Worm (Caenorhabditis elegans): ENCODE data around the gene hum-10.

hum-10 gene

DNA sequence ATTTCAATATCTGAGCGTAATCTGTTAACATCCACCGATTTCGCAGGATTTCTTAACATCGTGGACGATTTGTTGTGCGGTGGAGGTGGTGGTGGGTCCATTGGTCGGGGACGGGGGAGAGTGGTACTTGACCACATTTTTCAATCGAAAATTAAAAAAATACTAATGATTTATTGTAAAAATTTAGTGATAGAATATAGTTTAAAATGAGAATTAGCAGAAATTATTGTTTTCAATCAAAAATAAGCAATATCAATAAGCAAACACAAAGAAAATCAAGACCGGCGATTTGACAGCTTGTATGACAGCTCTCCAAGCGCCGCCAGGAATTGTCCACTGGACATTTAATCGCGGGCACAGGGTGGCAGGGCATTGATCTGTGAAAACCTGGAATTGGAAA lies at the start of gene hum-10:
hum-10 (minus strand) TSS at position 101 of the 400 bp plus-strand sequence.
- TF ChIP-seq ceh-34 (tag; optimal IDR thresholded peaks at IDR 0.05) (no peak), pqm-1 (tag; optimal IDR thresholded peaks at IDR 0.05) (no peak), ceh-2 (tag; optimal IDR thresholded peaks at IDR 0.05) (no peak), hlh-13 (GFP tag; optimal IDR thresholded peaks at IDR 0.05) (no peak), F13H6.1 (tag; optimal IDR thresholded peaks at IDR 0.05) (no peak), ceh-24 (tag; optimal IDR thresholded peaks at IDR 0.05) (no peak), ahr-1 (tag; optimal IDR thresholded peaks at IDR 0.05) (no peak), C08G9.2 (tag; optimal IDR thresholded peaks at IDR 0.05) (no peak), lim-6 (tag; optimal IDR thresholded peaks at IDR 0.05) (no peak)

DNA sequence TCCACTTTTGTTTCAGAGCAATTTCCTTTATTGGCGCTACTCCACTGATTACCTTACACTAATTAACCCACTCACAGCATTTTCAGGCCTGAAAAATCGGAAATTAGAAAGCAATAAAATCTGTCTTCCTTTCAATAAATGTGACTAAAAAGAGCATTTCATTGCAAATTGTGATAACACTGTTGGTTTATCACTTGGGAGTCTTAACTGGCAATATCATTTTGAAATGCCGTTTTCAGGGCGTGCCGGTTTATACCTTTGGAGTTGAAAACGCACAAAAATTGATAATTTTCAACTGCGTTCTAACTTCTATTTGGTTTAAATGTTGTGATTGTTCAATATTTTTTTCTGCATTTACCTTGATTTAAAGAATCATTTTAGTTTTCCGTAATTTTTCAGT lies 40.2 kb upstream of the hum-10 start, which contains the start of gene R08E3.1:
R08E3.1 (plus strand) TSS at position 386 of the 400 bp plus-strand sequence.
- TF ChIP-seq pha-4 (tag; optimal IDR thresholded peaks at IDR 0.05) (no peak), rnt-1 (tag; optimal IDR thresholded peaks at IDR 0.05) (no peak), K09A11.1 (tag; optimal IDR thresholded peaks at IDR 0.05; ENCODE audit: insufficient read depth) (no peak), ama-1 (optimal IDR thresholded peaks at IDR 0.05) (no peak), ceh-2 (tag; optimal IDR thresholded peaks at IDR 0.05) (no peak), tbx-2 (tag; optimal IDR thresholded peaks at IDR 0.05) (no peak), unc-42 (tag; optimal IDR thresholded peaks at IDR 0.05) (no peak), gmeb-2 (tag; optimal IDR thresholded peaks at IDR 0.05) (no peak), sdc-2 (tag; optimal IDR thresholded peaks at IDR 0.05) (no peak), ahr-1 (tag; optimal IDR thresholded peaks at IDR 0.05) (no peak), hlh-6 (tag; optimal IDR thresholded peaks at IDR 0.05) (no peak), Y22D7AL.16 (tag; optimal IDR thresholded peaks at IDR 0.05) (no peak), syd-9 (tag; optimal IDR thresholded peaks at IDR 0.05) (no peak)

DNA sequence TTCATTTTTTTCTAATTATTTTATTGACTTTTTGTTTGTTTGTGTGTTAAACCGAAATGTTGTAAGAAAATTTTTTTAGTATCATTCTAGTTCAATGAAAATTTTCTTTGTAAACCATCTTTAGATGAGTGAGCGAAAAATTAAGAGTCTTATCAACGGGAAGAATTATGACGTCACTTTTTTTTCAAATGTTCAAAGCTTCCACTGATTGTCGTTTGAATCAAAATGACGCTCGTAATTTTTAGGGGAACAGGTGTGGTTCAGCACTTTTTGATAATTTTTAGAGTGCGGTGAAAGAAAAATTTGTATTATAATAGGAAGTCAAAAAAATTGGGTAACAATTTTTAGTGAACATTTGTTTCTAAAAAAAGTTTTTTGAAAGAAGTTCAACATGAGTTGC lies 39.5 kb upstream of the hum-10 start:
- TF ChIP-seq F13H6.1 (tag; optimal IDR thresholded peaks at IDR 0.05): no peak
- no peak for TF ChIP-seq hlh-30 (tag; optimal IDR thresholded peaks at IDR 0.05; ENCODE audit: insufficient read depth)
- no peak for TF ChIP-seq odd-2 (tag; optimal IDR thresholded peaks at IDR 0.05)

DNA sequence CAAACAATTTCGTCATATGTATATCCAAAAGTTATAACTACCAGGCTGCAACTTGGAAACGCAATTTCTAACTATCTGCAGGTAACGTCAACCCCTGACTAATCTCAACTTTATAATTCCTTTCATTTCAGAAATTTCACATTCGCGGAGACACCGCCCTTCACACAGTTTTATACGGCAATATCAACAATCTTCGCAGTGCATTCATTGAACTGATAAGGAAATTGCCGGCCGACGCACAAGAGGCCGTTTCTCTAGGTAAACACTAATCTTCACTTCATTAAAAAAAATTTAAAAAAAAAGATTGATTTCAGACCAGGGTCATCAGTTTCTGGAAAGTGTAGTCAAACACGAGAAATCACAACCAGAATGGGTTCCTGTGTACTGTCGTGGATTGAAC lies 36.8 kb upstream of the hum-10 start:
- TF ChIP-seq elt-2 (tag; optimal IDR thresholded peaks at IDR 0.05) (peak; percentile 37), ztf-16 (tag; optimal IDR thresholded peaks at IDR 0.05) (no peak)

DNA sequence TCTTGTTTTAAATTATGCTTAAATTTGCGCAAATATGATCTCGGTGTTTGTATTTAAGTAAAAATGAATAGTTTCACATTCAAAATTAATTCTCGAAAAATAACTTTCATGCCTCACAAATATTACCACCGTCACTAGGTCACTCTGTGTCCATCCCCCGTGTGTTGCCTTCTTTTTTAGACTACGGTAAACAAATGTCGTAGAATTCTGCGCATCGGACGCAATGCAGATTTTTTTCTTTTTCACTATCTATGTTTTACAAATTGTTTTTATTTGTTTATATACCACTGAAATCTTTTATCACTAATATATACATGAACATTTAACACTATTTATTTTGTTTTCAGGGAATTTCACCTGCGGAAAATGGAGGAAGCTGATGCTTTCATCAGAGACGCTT lies 36.2 kb upstream of the hum-10 start, which contains the start of gene R08E3.3:
R08E3.3 (plus strand) TSS at position 342 of the 400 bp plus-strand sequence.
- TF ChIP-seq nhr-11 (tag; optimal IDR thresholded peaks at IDR 0.05): no peak
- no peak for TF ChIP-seq rnt-1 (tag; optimal IDR thresholded peaks at IDR 0.05)
- TF ChIP-seq eyg-1 (tag; optimal IDR thresholded peaks at IDR 0.05): no peak
- no peak for TF ChIP-seq hlh-6 (tag; optimal IDR thresholded peaks at IDR 0.05)
- TF ChIP-seq nfya-1 (tag; optimal IDR thresholded peaks at IDR 0.05): peak; percentile 36
- no peak for TF ChIP-seq ama-1 (optimal IDR thresholded peaks at IDR 0.05)
- TF ChIP-seq mec-3 (tag; optimal IDR thresholded peaks at IDR 0.05; ENCODE audit: borderline replicate concordance): no peak
- peak; percentile 16 for TF ChIP-seq elt-2 (tag; optimal IDR thresholded peaks at IDR 0.05)

DNA sequence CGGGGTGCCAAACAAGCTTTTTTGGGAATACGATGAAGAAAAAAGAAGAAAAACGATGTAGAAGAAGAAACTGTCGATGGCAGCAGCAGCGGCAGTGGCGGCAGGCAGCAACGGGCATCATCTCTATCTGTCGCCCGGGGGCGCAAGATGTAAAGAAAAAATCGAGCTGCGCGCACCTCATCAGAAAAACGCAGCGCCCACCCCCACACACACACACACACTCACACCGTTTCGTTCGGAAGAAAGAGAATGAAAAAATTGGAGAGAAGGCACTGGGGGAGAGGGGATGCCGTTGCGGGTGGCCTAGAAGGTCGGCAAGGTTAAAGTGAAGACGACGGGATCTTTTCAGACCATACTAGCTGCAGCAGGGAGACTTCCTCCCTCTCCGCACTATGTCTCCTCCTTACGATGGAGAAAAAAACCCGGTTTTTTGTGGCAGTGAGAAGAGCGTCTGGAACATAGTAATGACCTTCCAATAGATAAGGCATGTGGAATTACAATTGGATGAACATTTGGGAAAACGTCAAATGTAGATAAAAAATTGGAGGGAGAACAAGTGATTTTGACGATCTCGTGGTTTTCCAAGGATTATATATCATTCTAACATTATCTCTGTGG lies 31.1 kb upstream of the hum-10 start:
- TF ChIP-seq ceh-34 (tag; optimal IDR thresholded peaks at IDR 0.05): no peak
- TF ChIP-seq hlh-30 (tag; optimal IDR thresholded peaks at IDR 0.05; ENCODE audit: insufficient read depth): no peak
- TF ChIP-seq rnt-1 (tag; optimal IDR thresholded peaks at IDR 0.05): no peak
- peak; percentile 17 for TF ChIP-seq Y22D7AL.16 (tag; optimal IDR thresholded peaks at IDR 0.05)
- no peak for TF ChIP-seq zip-5 (tag; optimal IDR thresholded peaks at IDR 0.05)
- TF ChIP-seq ahr-1 (tag; optimal IDR thresholded peaks at IDR 0.05): no peak
- no peak for TF ChIP-seq fkh-6 (tag; optimal IDR thresholded peaks at IDR 0.05)
- TF ChIP-seq ztf-16 (tag; optimal IDR thresholded peaks at IDR 0.05): peak; percentile 59
- no peak for TF ChIP-seq ceh-18 (tag; optimal IDR thresholded peaks at IDR 0.05)
- no peak for TF ChIP-seq mec-3 (tag; optimal IDR thresholded peaks at IDR 0.05; ENCODE audit: borderline replicate concordance)
- TF ChIP-seq pat-9 (tag; optimal IDR thresholded peaks at IDR 0.05): no peak
- no peak for TF ChIP-seq pax-1 (tag; optimal IDR thresholded peaks at IDR 0.05)
- TF ChIP-seq ref-2 (tag; optimal IDR thresholded peaks at IDR 0.05): peak; percentile 49
- peak; percentile 13 for TF ChIP-seq sdc-2 (tag; optimal IDR thresholded peaks at IDR 0.05)

All from whole organism, late embryonic.